Worm (Caenorhabditis elegans) whole organism, young adult: ENCODE results near the gene rpm-1.

Experiments used
- ceh-79 ChIP-seq: sonication (generic microtip); optimal IDR thresholded peaks from 2 replicates; lab custom pipeline; 2017; ENCODE audit warnings: mild to moderate bottlenecking, missing genetic modification characterization, missing compliant biosample characterization
- chd-7 ChIP-seq: sonication (generic microtip); optimal IDR thresholded peaks from 2 replicates; lab custom pipeline; 2016; ENCODE audit warnings: mild to moderate bottlenecking, missing genetic modification characterization, moderate library complexity, missing compliant biosample characterization
- lag-1 ChIP-seq: fragments of 200-800 bp; sonication (Bioruptor generic); IDR thresholded peaks from 2 replicates; pipeline ENCODE4 v1.3.6; 2022; ENCODE audit warnings: missing genetic modification reagents, missing genetic modification characterization, missing compliant biosample characterization
- nhr-80 ChIP-seq: sonication (generic microtip); optimal IDR thresholded peaks from 2 replicates; lab custom pipeline; 2016; ENCODE audit warnings: missing genetic modification characterization, missing compliant biosample characterization
- unc-62 ChIP-seq: fragments of 150-350 bp; optimal IDR thresholded peaks from 2 replicates; lab custom pipeline; 2014; ENCODE audit warnings: missing biosample characterization, missing genetic modification reagents, missing genetic modification characterization

- TF ChIP-seq unc-62 (GFP tag; lab: Kevin White, UChicago) (no peak), lag-1 (GFP tag; lab: Robert Waterston, UW) (no peak), chd-7 (tag; lab: Kevin White, UChicago) (no peak), nhr-80 (tag; lab: Kevin White, UChicago) (peak; percentile 72), ceh-79 (tag; lab: Kevin White, UChicago) (no peak)
These were observed 50.6 kb downstream of the rpm-1 start for ce11 chrV:8769154-8769553.
